Fruit fly (Drosophila melanogaster): ENCODE data around the gene Reepl1.
"Not testable (repeated sequence)": the region's sequence is repeated elsewhere in the genome, so short reads cannot be mapped to it uniquely, and the experiment has no call there.

Gene Reepl1

dm6 chrX:11580200-11580840 lies 7.8 kb downstream of the Reepl1 start, which contains the start of gene nod:
Gene nod, plus strand, starts transcription at chrX:11580772.
- TF ChIP-seq lola (GFP tag; optimal IDR thresholded peaks at IDR 0.05) = no peak
- TF ChIP-seq psq (GFP tag; optimal IDR thresholded peaks at IDR 0.05) = peak; percentile 42
- TF ChIP-seq CrebA (GFP tag; optimal IDR thresholded peaks at IDR 0.05; ENCODE audit: borderline replicate concordance) = no peak
- no peak for TF ChIP-seq Vsx2 (GFP tag; optimal IDR thresholded peaks at IDR 0.05; ENCODE audit: partially characterized antibody)
- peak; percentile 29 for TF ChIP-seq OdsH (GFP tag; optimal IDR thresholded peaks at IDR 0.05)
- no peak for TF ChIP-seq Dif (GFP tag; optimal IDR thresholded peaks at IDR 0.05; ENCODE audit: partially characterized antibody)
- TF ChIP-seq CG32264 (GFP tag; optimal IDR thresholded peaks at IDR 0.05) = no peak
- no peak for TF ChIP-seq Jra (GFP tag; optimal IDR thresholded peaks at IDR 0.05)
- TF ChIP-seq fru (GFP tag; optimal IDR thresholded peaks at IDR 0.05) = peak; percentile 74
- TF ChIP-seq HLH106 (tag; optimal IDR thresholded peaks at IDR 0.05) = peak; percentile 54
- TF ChIP-seq jim (GFP tag; optimal IDR thresholded peaks at IDR 0.05) = no peak
- TF ChIP-seq Hnf4 (GFP tag; optimal IDR thresholded peaks at IDR 0.05) = no peak
- peak in 1 of 2 experiments; percentile 71 for TF ChIP-seq foxo (GFP tag; optimal IDR thresholded peaks at IDR 0.05)
- no peak for TF ChIP-seq Myc (optimal IDR thresholded peaks at IDR 0.05)
- TF ChIP-seq Dfd (GFP tag; optimal IDR thresholded peaks at IDR 0.05) = no peak
- TF ChIP-seq h (GFP tag; optimal IDR thresholded peaks at IDR 0.05) = peak; percentile 40
- TF ChIP-seq rgr (GFP tag; optimal IDR thresholded peaks at IDR 0.05) = peak; percentile 65
- TF ChIP-seq sage (GFP tag; optimal IDR thresholded peaks at IDR 0.05) = no peak
- no peak for TF ChIP-seq pan (optimal IDR thresholded peaks at IDR 0.05)
- no peak for TF ChIP-seq Hr78 (GFP tag; optimal IDR thresholded peaks at IDR 0.05)
- peak; percentile 34 for TF ChIP-seq br (GFP tag; optimal IDR thresholded peaks at IDR 0.05)
- TF ChIP-seq sv (GFP tag; optimal IDR thresholded peaks at IDR 0.05) = peak; percentile 38
- TF ChIP-seq Hr83 (GFP tag; optimal IDR thresholded peaks at IDR 0.05; ENCODE audit: poor library complexity, severe bottlenecking) = peak; percentile 64
- TF ChIP-seq dmrt93B (GFP tag; optimal IDR thresholded peaks at IDR 0.05) = no peak
- peak; percentile 43 for TF ChIP-seq Sp1 (GFP tag; optimal IDR thresholded peaks at IDR 0.05)
- TF ChIP-seq CG9705 (GFP tag; optimal IDR thresholded peaks at IDR 0.05) = peak; percentile 36
- TF ChIP-seq Abd-B (GFP tag; optimal IDR thresholded peaks at IDR 0.05) = no peak
- peak; percentile 63 for TF ChIP-seq ey (GFP tag; optimal IDR thresholded peaks at IDR 0.05)
- no peak for TF ChIP-seq GATAd (GFP tag; optimal IDR thresholded peaks at IDR 0.05)
- TF ChIP-seq Rel (GFP tag; optimal IDR thresholded peaks at IDR 0.05) = no peak
- no peak for TF ChIP-seq Rel (tag; optimal IDR thresholded peaks at IDR 0.05)

DNA sequence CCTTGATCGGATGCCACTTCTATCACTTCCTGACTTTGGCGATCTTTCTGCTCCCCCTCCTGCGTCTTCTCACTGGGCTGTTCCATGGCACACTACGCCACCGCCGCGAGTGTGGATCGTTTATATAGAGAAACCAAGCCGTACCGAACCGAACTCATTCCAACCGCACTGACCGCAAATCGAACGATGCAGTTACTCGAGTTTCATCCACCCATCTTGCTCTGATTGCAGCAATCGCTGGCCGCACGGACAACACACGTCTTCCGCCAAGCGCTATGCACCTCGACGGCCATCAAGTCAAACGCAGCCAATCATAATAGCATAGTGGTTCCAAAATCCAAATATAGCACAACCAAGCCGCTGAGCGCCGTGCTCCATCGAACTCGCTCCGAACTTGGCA lies 11.6 kb downstream of the Reepl1 start, which contains the start of gene pkm:
pkm (minus strand) TSS at position 101 of the 400 bp plus-strand sequence.
- no peak for TF ChIP-seq psq (GFP tag; optimal IDR thresholded peaks at IDR 0.05)
- TF ChIP-seq Hr83 (GFP tag; optimal IDR thresholded peaks at IDR 0.05; ENCODE audit: poor library complexity, severe bottlenecking) = no peak
- TF ChIP-seq brk (GFP tag; optimal IDR thresholded peaks at IDR 0.05) = no peak
- no peak for TF ChIP-seq Vsx2 (GFP tag; optimal IDR thresholded peaks at IDR 0.05; ENCODE audit: partially characterized antibody)
- TF ChIP-seq foxo (GFP tag; optimal IDR thresholded peaks at IDR 0.05) = no peak
- no peak for TF ChIP-seq N (GFP tag; optimal IDR thresholded peaks at IDR 0.05)
- TF ChIP-seq rgr (GFP tag; optimal IDR thresholded peaks at IDR 0.05) = no peak

- TF ChIP-seq lola (GFP tag; optimal IDR thresholded peaks at IDR 0.05); OdsH (GFP tag; optimal IDR thresholded peaks at IDR 0.05); Rel (GFP tag; optimal IDR thresholded peaks at IDR 0.05); Rel (tag; optimal IDR thresholded peaks at IDR 0.05): not testable (repeated sequence)
Measured at dm6 chrX:11599589-11599988, 27.1 kb downstream of the Reepl1 start, which contains the start of gene rho-4. Gene rho-4, plus strand, starts transcription at chrX:11599838.

DNA sequence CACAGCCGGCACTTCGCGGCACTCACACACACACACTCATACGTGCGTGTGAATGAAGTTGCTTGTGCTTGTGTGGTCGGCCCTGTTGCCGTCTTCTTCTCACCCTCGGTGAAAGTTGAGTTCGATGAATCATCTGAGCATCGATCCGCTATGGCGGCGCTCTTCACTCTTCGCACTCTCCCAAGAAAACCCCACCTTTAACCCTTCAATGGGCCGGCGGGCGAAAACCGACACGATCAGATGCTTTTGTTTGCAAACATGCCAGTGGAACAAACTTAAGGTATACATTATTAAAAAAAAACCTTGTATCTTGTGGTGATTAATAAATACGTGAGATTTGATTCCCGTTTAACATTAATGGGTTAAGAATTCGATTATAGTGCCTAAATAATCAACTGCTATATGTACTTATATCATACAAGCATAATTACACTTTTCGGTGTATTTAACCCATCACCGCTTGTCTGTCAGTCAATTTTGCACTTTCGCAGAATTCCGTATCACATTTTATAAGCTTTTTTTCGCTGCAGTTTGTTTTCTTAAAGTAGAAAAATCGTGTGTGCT lies 28.4 kb downstream of the Reepl1 start:
- no peak for TF ChIP-seq CrebA (GFP tag; optimal IDR thresholded peaks at IDR 0.05; ENCODE audit: borderline replicate concordance)
- TF ChIP-seq tai (GFP tag; optimal IDR thresholded peaks at IDR 0.05) = no peak
- TF ChIP-seq Rel (GFP tag; optimal IDR thresholded peaks at IDR 0.05) = no peak
- TF ChIP-seq Rel (tag; optimal IDR thresholded peaks at IDR 0.05) = peak; percentile 65
- no peak for TF ChIP-seq OdsH (GFP tag; optimal IDR thresholded peaks at IDR 0.05)
- TF ChIP-seq dl (GFP tag; optimal IDR thresholded peaks at IDR 0.05; ENCODE audit: insufficient read depth in 1 of 2, partially characterized antibody in 2 of 2) = no peak
- peak; percentile 31 for TF ChIP-seq Hnf4 (GFP tag; optimal IDR thresholded peaks at IDR 0.05)
- TF ChIP-seq dmrt93B (GFP tag; optimal IDR thresholded peaks at IDR 0.05) = no peak
- TF ChIP-seq ey (GFP tag; optimal IDR thresholded peaks at IDR 0.05) = peak; percentile 51
- no peak for TF ChIP-seq N (GFP tag; optimal IDR thresholded peaks at IDR 0.05)
- TF ChIP-seq br (GFP tag; optimal IDR thresholded peaks at IDR 0.05) = peak; percentile 62
- peak; percentile 41 for TF ChIP-seq rgr (GFP tag; optimal IDR thresholded peaks at IDR 0.05)
- TF ChIP-seq CG9705 (GFP tag; optimal IDR thresholded peaks at IDR 0.05) = no peak
- no peak for TF ChIP-seq brk (GFP tag; optimal IDR thresholded peaks at IDR 0.05)
- TF ChIP-seq foxo (GFP tag; optimal IDR thresholded peaks at IDR 0.05) = peak in 1 of 2 experiments; percentile 26
- peak; percentile 38 for TF ChIP-seq Sp1 (GFP tag; optimal IDR thresholded peaks at IDR 0.05)
- TF ChIP-seq Abd-B (GFP tag; optimal IDR thresholded peaks at IDR 0.05) = no peak
- TF ChIP-seq dsf (GFP tag; optimal IDR thresholded peaks at IDR 0.05; ENCODE audit: borderline replicate concordance) = no peak
- TF ChIP-seq usp (GFP tag; optimal IDR thresholded peaks at IDR 0.05) = no peak
- peak; percentile 32 for TF ChIP-seq psq (GFP tag; optimal IDR thresholded peaks at IDR 0.05)
- TF ChIP-seq jim (GFP tag; optimal IDR thresholded peaks at IDR 0.05) = no peak
- TF ChIP-seq GATAd (GFP tag; optimal IDR thresholded peaks at IDR 0.05) = no peak
- TF ChIP-seq Jra (GFP tag; optimal IDR thresholded peaks at IDR 0.05) = peak; percentile 74
- no peak for TF ChIP-seq fru (GFP tag; optimal IDR thresholded peaks at IDR 0.05)
- TF ChIP-seq sv (GFP tag; optimal IDR thresholded peaks at IDR 0.05) = no peak
- TF ChIP-seq Myc (optimal IDR thresholded peaks at IDR 0.05) = no peak
- TF ChIP-seq woc (GFP tag; optimal IDR thresholded peaks at IDR 0.05) = peak; percentile 59
- no peak for TF ChIP-seq Dif (GFP tag; optimal IDR thresholded peaks at IDR 0.05; ENCODE audit: partially characterized antibody)
- no peak for TF ChIP-seq Hr78 (GFP tag; optimal IDR thresholded peaks at IDR 0.05)

Measured in whole organism, wandering third instar larva.